Worm (Caenorhabditis elegans) whole organism, young adult: ENCODE measurements around the gene C10B5.1.

ENCODE experiments used
- B0035.1 ChIP-seq: sonication (generic microtip); optimal IDR thresholded peaks from 2 replicates; lab custom pipeline; 2016; ENCODE audit warnings: missing genetic modification characterization, mild to moderate bottlenecking, missing compliant biosample characterization, missing genotype, missing genetic modification reagents
- C06A6.2 ChIP-seq: fragments of 200-800 bp; sonication (Bioruptor generic); conservative IDR thresholded peaks from 2 replicates; pipeline ENCODE4 v1.3.6; 2022; ENCODE audit warnings: missing genetic modification characterization, missing compliant biosample characterization
- D2030.7 ChIP-seq: fragments of 200-800 bp; sonication (Bioruptor generic); IDR thresholded peaks from 2 replicates; pipeline ENCODE4 v1.3.6; 2022; ENCODE audit warnings: missing genetic modification reagents, missing genetic modification characterization, missing compliant biosample characterization
- F10E7.11 ChIP-seq: sonication (generic microtip); optimal IDR thresholded peaks from 2 replicates; lab custom pipeline; 2017; ENCODE audit warnings: mild to moderate bottlenecking, missing genetic modification characterization, moderate library complexity, missing compliant biosample characterization
- F49E8.2 ChIP-seq: sonication (generic microtip); optimal IDR thresholded peaks from 3 replicates; lab custom pipeline; 2017; ENCODE audit warnings: missing genetic modification characterization, mild to moderate bottlenecking, missing compliant biosample characterization, antibody characterized with exemption, moderate library complexity; ENCODE audit not compliant: insufficient read depth
- F55B11.4 ChIP-seq: sonication (generic microtip); optimal IDR thresholded peaks from 2 replicates; lab custom pipeline; 2016; ENCODE audit warnings: missing compliant biosample characterization, missing genetic modification characterization, borderline replicate concordance; ENCODE audit not compliant: insufficient read depth
- K11D2.4 ChIP-seq: fragments of 200-800 bp; sonication (Bioruptor generic); IDR thresholded peaks from 2 replicates; pipeline ENCODE4 v1.3.6; 2022; ENCODE audit warnings: missing genetic modification reagents, missing genetic modification characterization, missing compliant biosample characterization
- T07F8.4 ChIP-seq: sonication (generic microtip); optimal IDR thresholded peaks from 2 replicates; lab custom pipeline; 2016; ENCODE audit warnings: mild to moderate bottlenecking, missing genetic modification characterization, moderate library complexity, missing compliant biosample characterization
- Y95B8A.8 ChIP-seq: fragments of 200-800 bp; sonication (Bioruptor generic); IDR thresholded peaks from 2 replicates; pipeline ENCODE4 v1.3.6; 2022; ENCODE audit warnings: missing genetic modification reagents, missing genetic modification characterization, missing compliant biosample characterization
- akir-1 ChIP-seq: fragments of 200-800 bp; sonication (Bioruptor generic); optimal IDR thresholded peaks from 2 replicates; lab custom pipeline; 2018; ENCODE audit warnings: mild to moderate bottlenecking, missing genetic modification characterization, moderate library complexity, missing compliant biosample characterization
- aptf-3 ChIP-seq: fragments of 200-800 bp; sonication (Bioruptor generic); IDR thresholded peaks from 2 replicates; pipeline ENCODE4 v1.3.6; 2022; ENCODE audit warnings: missing genetic modification characterization, missing compliant biosample characterization
- attf-5 ChIP-seq: fragments of 200-800 bp; sonication (Bioruptor generic); optimal IDR thresholded peaks from 2 replicates; lab custom pipeline; 2018; ENCODE audit warnings: mild to moderate bottlenecking, missing genetic modification characterization, missing compliant biosample characterization
- cebp-1 ChIP-seq, 2 experiments: fragments of 200-800 bp in 1 of 2; sonication (Bioruptor generic) in 1 of 2; sonication (generic microtip) in 1 of 2; IDR thresholded peaks in 1 of 2; optimal IDR thresholded peaks in 1 of 2; 2 replicates each; pipeline versions ENCODE4 v1.3.6 to Lab custom; 2017 to 2022; ENCODE audit warnings: missing compliant biosample characterization in 2 of 2, missing genetic modification characterization in 2 of 2, mild to moderate bottlenecking in 1 of 2, missing genetic modification reagents in 1 of 2, moderate library complexity in 1 of 2
- ceh-27 ChIP-seq: fragments of 200-800 bp; sonication (Bioruptor generic); optimal IDR thresholded peaks from 2 replicates; lab custom pipeline; 2018; ENCODE audit warnings: mild to moderate bottlenecking, missing genetic modification characterization, moderate library complexity, missing compliant biosample characterization
- ceh-58 ChIP-seq: fragments of 200-800 bp; sonication (Bioruptor generic); IDR thresholded peaks from 2 replicates; pipeline ENCODE4 v1.3.6; 2022; ENCODE audit warnings: missing genetic modification characterization, missing compliant biosample characterization
- dpff-1 ChIP-seq: sonication (generic microtip); optimal IDR thresholded peaks from 2 replicates; lab custom pipeline; 2017; ENCODE audit warnings: mild to moderate bottlenecking, missing genetic modification characterization, missing compliant biosample characterization
- efl-1 ChIP-seq: fragments of 150-350 bp; optimal IDR thresholded peaks from 2 replicates; lab custom pipeline; 2014; ENCODE audit warnings: missing biosample characterization, missing genetic modification reagents, missing genetic modification characterization
- egl-44 ChIP-seq: fragments of 200-800 bp; sonication (Bioruptor generic); IDR thresholded peaks from 2 replicates; pipeline ENCODE4 v1.3.6; 2022; ENCODE audit warnings: missing genetic modification reagents, missing genetic modification characterization, missing compliant biosample characterization
- ekl-4 ChIP-seq: fragments of 200-800 bp; sonication (Bioruptor generic); IDR thresholded peaks from 2 replicates; pipeline ENCODE4 v1.3.6; 2022; ENCODE audit warnings: missing genetic modification reagents, missing genetic modification characterization, missing compliant biosample characterization
- fkh-3 ChIP-seq: sonication (generic microtip); optimal IDR thresholded peaks from 2 replicates; lab custom pipeline; 2016; ENCODE audit warnings: mild to moderate bottlenecking, missing genetic modification characterization, missing compliant biosample characterization
- hmg-1.2 ChIP-seq: fragments of 200-800 bp; sonication (Bioruptor generic); IDR thresholded peaks from 2 replicates; pipeline ENCODE4 v1.3.6; 2022; ENCODE audit warnings: missing genetic modification reagents, missing genetic modification characterization, missing compliant biosample characterization
- hrde-1 ChIP-seq: sonication (generic microtip); optimal IDR thresholded peaks from 2 replicates; lab custom pipeline; 2016; ENCODE audit warnings: missing genetic modification characterization, mild to moderate bottlenecking, missing compliant biosample characterization, moderate library complexity, missing genotype, missing genetic modification reagents, borderline replicate concordance
- hsf-1 ChIP-seq: fragments of 200-800 bp; sonication (Bioruptor generic); IDR thresholded peaks from 2 replicates; pipeline ENCODE4 v1.3.6; 2022; ENCODE audit warnings: missing genetic modification reagents, missing genetic modification characterization, missing compliant biosample characterization
- let-607 ChIP-seq, 2 experiments: fragments of 200-800 bp in 1 of 2; sonication (Bioruptor generic) in 1 of 2; sonication (generic microtip) in 1 of 2; optimal IDR thresholded peaks; 2 replicates each; lab custom pipeline; 2016 to 2018; ENCODE audit warnings: mild to moderate bottlenecking in 2 of 2, missing compliant biosample characterization in 2 of 2, missing genetic modification characterization in 2 of 2, moderate library complexity in 2 of 2, missing genotype in 1 of 2
- lin-54 ChIP-seq: fragments of 200-800 bp; sonication (Bioruptor generic); optimal IDR thresholded peaks from 2 replicates; lab custom pipeline; 2018; ENCODE audit warnings: mild to moderate bottlenecking, missing genetic modification characterization, missing compliant biosample characterization
- lir-1 ChIP-seq: fragments of 200-800 bp; sonication (Bioruptor generic); conservative IDR thresholded peaks from 2 replicates; pipeline ENCODE4 v1.3.6; 2022; ENCODE audit warnings: missing genetic modification reagents, missing genetic modification characterization, missing compliant biosample characterization
- madf-3 ChIP-seq: fragments of 200-800 bp; sonication (Bioruptor generic); IDR thresholded peaks from 2 replicates; pipeline ENCODE4 v1.3.6; 2022; ENCODE audit warnings: missing genetic modification reagents, missing genetic modification characterization, missing compliant biosample characterization
- madf-8 ChIP-seq: fragments of 200-800 bp; sonication (Bioruptor generic); conservative IDR thresholded peaks from 2 replicates; pipeline ENCODE4 v1.3.6; 2022; ENCODE audit warnings: missing genetic modification reagents, missing genetic modification characterization, missing compliant biosample characterization
- mcd-1 ChIP-seq: fragments of 200-800 bp; sonication (Bioruptor generic); IDR thresholded peaks from 2 replicates; pipeline ENCODE4 v1.3.6; 2022; ENCODE audit warnings: missing genetic modification reagents, missing genetic modification characterization, missing compliant biosample characterization
- mxl-1 ChIP-seq: sonication (generic microtip); optimal IDR thresholded peaks from 2 replicates; lab custom pipeline; 2016; ENCODE audit warnings: missing genetic modification characterization, missing compliant biosample characterization
- nfyb-1 ChIP-seq: fragments of 200-800 bp; sonication (Bioruptor generic); IDR thresholded peaks from 2 replicates; pipeline ENCODE4 v1.3.6; 2022; ENCODE audit warnings: missing genetic modification reagents, missing genetic modification characterization, missing compliant biosample characterization
- nhr-120 ChIP-seq: fragments of 200-800 bp; sonication (Bioruptor generic); IDR thresholded peaks from 2 replicates; pipeline ENCODE4 v1.3.6; 2022; ENCODE audit warnings: missing genetic modification characterization, missing compliant biosample characterization
- rcor-1 ChIP-seq: fragments of 200-800 bp; sonication (Bioruptor generic); IDR thresholded peaks from 2 replicates; pipeline ENCODE4 v1.3.6; 2022; ENCODE audit warnings: missing genetic modification reagents, missing genetic modification characterization, missing compliant biosample characterization
- rpc-1 ChIP-seq, 2 experiments: fragments of 150-350 bp in 1 of 2; sonication (generic microtip) in 1 of 2; optimal IDR thresholded peaks; 2 replicates each; lab custom pipeline; 2014 to 2018; ENCODE audit warnings: missing biosample characterization in 1 of 2, missing genetic modification characterization in 1 of 2, missing genetic modification reagents in 1 of 2, missing genotype in 1 of 2
- sea-2 ChIP-seq: fragments of 200-800 bp; sonication (Bioruptor generic); IDR thresholded peaks from 2 replicates; pipeline ENCODE4 v1.3.6; 2022; ENCODE audit warnings: missing genetic modification characterization, missing compliant biosample characterization
- snpc-1.1 ChIP-seq: sonication (generic microtip); optimal IDR thresholded peaks from 2 replicates; lab custom pipeline; 2017; ENCODE audit warnings: missing genetic modification characterization, mild to moderate bottlenecking, missing compliant biosample characterization, antibody characterized with exemption, moderate library complexity, missing genotype, missing genetic modification reagents; ENCODE audit not compliant: insufficient read depth
- snpc-1.3 ChIP-seq: sonication (generic microtip); optimal IDR thresholded peaks from 2 replicates; lab custom pipeline; 2017; ENCODE audit warnings: missing genetic modification characterization, mild to moderate bottlenecking, missing compliant biosample characterization, antibody characterized with exemption, moderate library complexity, missing genotype, missing genetic modification reagents; ENCODE audit not compliant: insufficient read depth
- snpc-4 ChIP-seq, 5 experiments: fragments of 150-350 bp in 1 of 5; sonication (generic microtip) in 4 of 5; optimal IDR thresholded peaks; 2 replicates each; lab custom pipeline; 2014 to 2018; ENCODE audit warnings: missing genetic modification characterization in 5 of 5, missing biosample characterization in 3 of 5, antibody characterized with exemption in 2 of 5, mild to moderate bottlenecking in 2 of 5, missing compliant biosample characterization in 2 of 5, missing genotype in 2 of 5, moderate library complexity in 2 of 5, missing genetic modification reagents in 1 of 5
- unc-62 ChIP-seq: fragments of 150-350 bp; optimal IDR thresholded peaks from 2 replicates; lab custom pipeline; 2014; ENCODE audit warnings: missing biosample characterization, missing genetic modification reagents, missing genetic modification characterization
- xnd-1 ChIP-seq: sonication (generic microtip); optimal IDR thresholded peaks from 2 replicates; lab custom pipeline; 2016; ENCODE audit warnings: missing genotype, missing genetic modification reagents, missing genetic modification characterization, missing compliant biosample characterization
- zfh-2 ChIP-seq: fragments of 200-800 bp; sonication (Bioruptor generic); conservative IDR thresholded peaks from 2 replicates; pipeline ENCODE4 v1.3.6; 2022; ENCODE audit warnings: missing genetic modification reagents, missing genetic modification characterization, missing compliant biosample characterization
- ztf-18 ChIP-seq: sonication (generic microtip); optimal IDR thresholded peaks from 2 replicates; lab custom pipeline; 2016; ENCODE audit warnings: missing genotype, mild to moderate bottlenecking, missing genetic modification characterization, missing compliant biosample characterization
- ztf-22 ChIP-seq: fragments of 200-800 bp; sonication (Bioruptor generic); optimal IDR thresholded peaks from 2 replicates; lab custom pipeline; 2018; ENCODE audit warnings: mild to moderate bottlenecking, missing genetic modification characterization, moderate library complexity, missing compliant biosample characterization
- ztf-25 ChIP-seq: fragments of 200-800 bp; sonication (Bioruptor generic); IDR thresholded peaks from 2 replicates; pipeline ENCODE4 v1.3.6; 2022; ENCODE audit warnings: missing genetic modification reagents, missing genetic modification characterization, missing compliant biosample characterization
- ztf-28 ChIP-seq: fragments of 200-800 bp; sonication (Bioruptor generic); IDR thresholded peaks from 2 replicates; pipeline ENCODE4 v1.3.6; 2022; ENCODE audit warnings: missing genetic modification reagents, missing genetic modification characterization, missing compliant biosample characterization

C10B5.1 gene

DNA sequence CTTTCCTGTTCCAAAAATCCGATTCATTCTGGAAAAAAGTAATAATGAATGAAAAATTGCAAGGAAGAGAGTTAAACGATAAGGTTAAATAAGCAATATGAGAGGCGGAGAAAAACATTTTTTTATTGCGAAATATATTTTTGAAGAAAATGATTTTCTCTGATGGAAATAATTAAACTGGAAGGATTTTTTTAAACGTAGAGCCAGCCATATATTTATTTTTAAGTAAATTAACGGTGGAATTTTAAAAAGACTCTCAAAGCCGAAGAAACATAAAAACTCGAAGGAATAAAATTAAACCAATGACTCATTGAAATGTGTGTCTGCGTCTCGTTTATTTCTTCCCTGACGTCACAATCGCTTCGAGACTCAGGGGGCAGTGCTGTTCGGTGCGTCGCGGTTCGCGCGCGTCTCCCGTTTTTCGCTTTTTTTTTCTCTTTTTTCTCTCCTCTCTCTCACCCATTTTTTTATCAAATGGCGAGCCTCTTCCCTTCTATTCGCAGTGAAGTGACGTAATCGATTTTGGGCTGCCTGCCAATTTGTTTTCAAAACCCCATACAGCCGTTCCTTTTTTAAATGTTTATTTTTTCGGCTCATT lies 25.1 kb downstream of the C10B5.1 start, which contains the start of gene vps-60 (continued):
- TF ChIP-seq nhr-120 (GFP tag; lab: Robert Waterston, UW): no peak
- TF ChIP-seq lin-54 (GFP tag; lab: Kevin White, UChicago): peak; percentile 73
- TF ChIP-seq ztf-28 (GFP tag; lab: Robert Waterston, UW): no peak
- TF ChIP-seq ceh-58: no peak
- TF ChIP-seq madf-8 (GFP tag; lab: Robert Waterston, UW): no peak; the same call in 1 of the 2 replicates
- no peak for TF ChIP-seq ztf-25
- peak; percentile 67 for TF ChIP-seq efl-1 (GFP tag; lab: Kevin White, UChicago)
- TF ChIP-seq hsf-1 (GFP tag; lab: Robert Waterston, UW): no peak
- TF ChIP-seq rcor-1 (GFP tag; lab: Robert Waterston, UW): peak; percentile 66
- TF ChIP-seq cebp-1 (GFP tag; IDR thresholded peaks at IDR 0.05; lab: Robert Waterston, UW): peak; percentile 73
- peak; percentile 92 for TF ChIP-seq cebp-1 (tag; optimal IDR thresholded peaks at IDR 0.05; lab: Kevin White, UChicago)
- peak; percentile 99 for TF ChIP-seq madf-3
- no peak for TF ChIP-seq dpff-1 (tag; lab: Kevin White, UChicago)
- peak; percentile 63 for TF ChIP-seq ztf-22
- no peak for TF ChIP-seq T07F8.4 (tag; lab: Kevin White, UChicago)
- TF ChIP-seq F10E7.11 (tag; lab: Kevin White, UChicago): no peak
- no peak for TF ChIP-seq F55B11.4
- peak; percentile 45 for TF ChIP-seq snpc-1.1 (tag; lab: Kevin White, UChicago)
- peak; percentile 63 for TF ChIP-seq D2030.7 (GFP tag; lab: Robert Waterston, UW)
- TF ChIP-seq ceh-27 (GFP tag; lab: Kevin White, UChicago): peak; percentile 86
- TF ChIP-seq ztf-18 (tag; lab: Kevin White, UChicago): peak; percentile 68
- peak; percentile 82 for TF ChIP-seq mcd-1 (GFP tag; lab: Robert Waterston, UW)
- peak; percentile 49 for TF ChIP-seq snpc-4 (GFP tag; optimal IDR thresholded peaks at IDR 0.05; lab: Kevin White, UChicago)
- TF ChIP-seq snpc-4 (tag; optimal IDR thresholded peaks at IDR 0.05; lab: Kevin White, UChicago): peak; percentile 69 to 80 (median 76)
- peak; percentile 39; the same call in 1 of the 2 replicates for TF ChIP-seq lir-1 (GFP tag; lab: Robert Waterston, UW)
- no peak for TF ChIP-seq xnd-1 (tag; lab: Kevin White, UChicago)
- no peak for TF ChIP-seq aptf-3 (GFP tag; lab: Robert Waterston, UW)
- TF ChIP-seq hrde-1 (tag; lab: Kevin White, UChicago): no peak
- no peak for TF ChIP-seq mxl-1 (tag; lab: Kevin White, UChicago)
- peak; percentile 97 for TF ChIP-seq zfh-2 (GFP tag; lab: Robert Waterston, UW)
- peak; percentile 71; the same call in 1 of the 2 replicates for TF ChIP-seq C06A6.2 (GFP tag; lab: Robert Waterston, UW)
- TF ChIP-seq unc-62 (GFP tag; lab: Kevin White, UChicago): peak; percentile 64
- no peak for TF ChIP-seq B0035.1
- TF ChIP-seq let-607 (tag; optimal IDR thresholded peaks at IDR 0.05; lab: Kevin White, UChicago): peak; percentile 21 to 81
- peak; percentile 77 for TF ChIP-seq egl-44 (GFP tag; lab: Robert Waterston, UW)
- TF ChIP-seq nfyb-1 (GFP tag; lab: Robert Waterston, UW): peak; percentile 78
- peak; percentile 88 for TF ChIP-seq ekl-4 (GFP tag; lab: Robert Waterston, UW)
- TF ChIP-seq hmg-1.2 (GFP tag; lab: Robert Waterston, UW): peak; percentile 77
- TF ChIP-seq F49E8.2 (tag; lab: Kevin White, UChicago): peak; percentile 61
- TF ChIP-seq fkh-3 (tag; lab: Kevin White, UChicago): no peak
- TF ChIP-seq akir-1 (GFP tag; lab: Kevin White, UChicago): no peak
- peak; percentile 92 for TF ChIP-seq K11D2.4 (GFP tag; lab: Robert Waterston, UW)
- TF ChIP-seq rpc-1 (optimal IDR thresholded peaks at IDR 0.05; lab: Kevin White, UChicago): no peak
- no peak for TF ChIP-seq rpc-1 (tag; optimal IDR thresholded peaks at IDR 0.05; lab: Kevin White, UChicago)
- TF ChIP-seq snpc-1.3 (tag; lab: Kevin White, UChicago): peak; percentile 50
- TF ChIP-seq sea-2 (GFP tag; lab: Robert Waterston, UW): no peak
- peak; percentile 83 for TF ChIP-seq Y95B8A.8 (GFP tag; lab: Robert Waterston, UW)
- TF ChIP-seq attf-5 (GFP tag; lab: Kevin White, UChicago): peak; percentile 97
